Worm (Caenorhabditis elegans): ENCODE measurements around the gene D2023.3.

ce11 chrV:11797272-11797855 lies 14.5 kb downstream of the D2023.3 start:
- TF ChIP-seq aly-2 (tag; optimal IDR thresholded peaks at IDR 0.05) (no peak), nfya-1 (tag; optimal IDR thresholded peaks at IDR 0.05; ENCODE audit: insufficient read depth) (no peak), nhr-11 (tag; optimal IDR thresholded peaks at IDR 0.05) (no peak), lin-15B (tag; optimal IDR thresholded peaks at IDR 0.05) (no peak), zag-1 (tag; optimal IDR thresholded peaks at IDR 0.05) (no peak), nhr-28 (tag; optimal IDR thresholded peaks at IDR 0.05) (no peak), mdl-1 (tag; optimal IDR thresholded peaks at IDR 0.05) (no peak), snpc-4 (tag; optimal IDR thresholded peaks at IDR 0.05) (no peak), ztf-11 (tag; optimal IDR thresholded peaks at IDR 0.05) (no peak), nhr-77 (tag; optimal IDR thresholded peaks at IDR 0.05) (no peak), unc-62 (GFP tag; optimal IDR thresholded peaks at IDR 0.05) (no peak), elt-1 (tag; optimal IDR thresholded peaks at IDR 0.05) (no peak), ztf-4 (tag; optimal IDR thresholded peaks at IDR 0.05) (no peak), pha-4 (tag; optimal IDR thresholded peaks at IDR 0.05) (no peak)
